Fruit fly (Drosophila melanogaster): Measurements from ENCODE around the gene CG8534.

The CG8534 gene

DNA sequence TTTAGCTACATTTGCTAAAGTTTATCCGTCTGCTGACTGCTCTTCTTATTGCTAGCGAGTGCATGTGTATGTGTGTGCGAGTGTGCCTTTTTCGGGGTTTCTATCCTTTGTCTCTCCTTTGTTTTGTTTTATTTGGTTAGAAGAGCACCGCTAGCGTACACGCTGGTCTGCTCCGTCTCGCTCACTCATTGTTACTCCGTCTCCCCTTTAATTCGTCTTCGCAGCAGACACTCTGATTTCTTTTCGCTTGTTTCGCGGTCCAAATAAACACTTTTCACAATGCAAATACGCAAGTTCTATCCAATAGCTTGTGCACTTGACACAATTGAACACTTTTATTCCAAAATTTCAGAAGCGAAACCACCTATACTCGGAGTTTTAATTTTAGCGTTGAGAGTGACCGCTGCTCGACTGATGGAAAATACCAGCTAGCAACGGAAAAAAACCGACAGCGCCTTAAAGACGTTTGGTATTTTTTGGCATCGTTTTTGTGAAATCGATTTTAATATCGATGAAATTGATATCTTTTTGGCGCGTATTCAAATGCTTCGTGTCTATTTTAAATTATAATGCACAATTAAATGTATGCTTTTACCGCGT is 3.5 kb upstream of the CG8534 start, which contains the start of gene FBXO11 (continued):
- no peak for TF ChIP-seq Hey (tag; optimal IDR thresholded peaks at IDR 0.05)
- no peak for TF ChIP-seq twi (tag; optimal IDR thresholded peaks at IDR 0.05)
- TF ChIP-seq knrl (GFP tag; IDR thresholded peaks at IDR 0.05; ENCODE audit: partially characterized antibody), result peak; percentile 22; the same call in 1 of the 3 replicates
- no peak for TF ChIP-seq CG15011 (GFP tag; optimal IDR thresholded peaks at IDR 0.05)
- TF ChIP-seq CG42726 (GFP tag; IDR thresholded peaks at IDR 0.05; ENCODE audit: partially characterized antibody), result no peak
- TF ChIP-seq ems (GFP tag; optimal IDR thresholded peaks at IDR 0.05), result no peak
- TF ChIP-seq Atf-2 (GFP tag; optimal IDR thresholded peaks at IDR 0.05), result no peak
- no peak for TF ChIP-seq CG31365 (tag; optimal IDR thresholded peaks at IDR 0.05)
- TF ChIP-seq CG3726 (GFP tag; IDR thresholded peaks at IDR 0.05), result no peak
- no peak for TF ChIP-seq Abd-B (GFP tag; optimal IDR thresholded peaks at IDR 0.05)
- TF ChIP-seq CG10366 (GFP tag; IDR thresholded peaks at IDR 0.05), result no peak
- TF ChIP-seq Dref (GFP tag; IDR thresholded peaks at IDR 0.05), result peak; percentile 83
- peak; percentile 24 for TF ChIP-seq CG17385 (GFP tag; optimal IDR thresholded peaks at IDR 0.05)
- peak; percentile 80 for TF ChIP-seq Med (GFP tag)
- TF ChIP-seq bcd (GFP tag; optimal IDR thresholded peaks at IDR 0.05), result no peak
- TF ChIP-seq bowl (GFP tag; IDR thresholded peaks at IDR 0.05), result no peak
- peak; percentile 34 for TF ChIP-seq HmgZ (tag; optimal IDR thresholded peaks at IDR 0.05)
- TF ChIP-seq Scr (GFP tag; IDR thresholded peaks at IDR 0.05; ENCODE audit: partially characterized antibody), result peak; percentile 58
- no peak for TF ChIP-seq gcm2 (GFP tag; optimal IDR thresholded peaks at IDR 0.05)
- TF ChIP-seq Sox100B (GFP tag; optimal IDR thresholded peaks at IDR 0.05), result no peak
- TF ChIP-seq D19A (tag; optimal IDR thresholded peaks at IDR 0.05), result no peak
- TF ChIP-seq Blimp-1 (GFP tag; optimal IDR thresholded peaks at IDR 0.05), result no peak
- TF ChIP-seq H2.0 (GFP tag; IDR thresholded peaks at IDR 0.05), result no peak
- peak; percentile 94 for TF ChIP-seq Dp (GFP tag; optimal IDR thresholded peaks at IDR 0.05)
- TF ChIP-seq CG7357 (GFP tag; IDR thresholded peaks at IDR 0.05), result no peak
- TF ChIP-seq CG8089 (GFP tag; optimal IDR thresholded peaks at IDR 0.05), result no peak
- TF ChIP-seq CG12769 (tag; optimal IDR thresholded peaks at IDR 0.05), result no peak
- no peak for TF ChIP-seq fd64A (GFP tag; optimal IDR thresholded peaks at IDR 0.05)
- TF ChIP-seq CG15479 (GFP tag; optimal IDR thresholded peaks at IDR 0.05), result no peak
- TF ChIP-seq CG32772 (GFP tag; IDR thresholded peaks at IDR 0.05), result no peak
- TF ChIP-seq CG10979 (tag; optimal IDR thresholded peaks at IDR 0.05), result no peak
- TF ChIP-seq CG14710 (tag; optimal IDR thresholded peaks at IDR 0.05), result peak; percentile 36
- TF ChIP-seq chn (GFP tag; optimal IDR thresholded peaks at IDR 0.05), result no peak
- TF ChIP-seq ttk (GFP tag; IDR thresholded peaks at IDR 0.05), result peak; percentile 13; the same call in 1 of the 2 replicates
- TF ChIP-seq hbn (GFP tag; IDR thresholded peaks at IDR 0.05; ENCODE audit: partially characterized antibody), result peak; percentile 62
- TF ChIP-seq unc-4 (GFP tag; IDR thresholded peaks at IDR 0.05; ENCODE audit: partially characterized antibody), result peak; percentile 65
- TF ChIP-seq CG14441 (GFP tag; IDR thresholded peaks at IDR 0.05), result no peak
- no peak for TF ChIP-seq CG11093 (GFP tag; IDR thresholded peaks at IDR 0.05)
- no peak for TF ChIP-seq cad (GFP tag; optimal IDR thresholded peaks at IDR 0.05)
- no peak for TF ChIP-seq CG6854 (GFP tag; optimal IDR thresholded peaks at IDR 0.05)
- no peak for TF ChIP-seq CG11696 (GFP tag; IDR thresholded peaks at IDR 0.05)
- no peak for TF ChIP-seq CG30431 (GFP tag; optimal IDR thresholded peaks at IDR 0.05)
- peak; percentile 72 for TF ChIP-seq hkb (optimal IDR thresholded peaks at IDR 0.05)
- TF ChIP-seq hkb (GFP tag; IDR thresholded peaks at IDR 0.05), result no peak
- TF ChIP-seq pita (GFP tag; optimal IDR thresholded peaks at IDR 0.05), result no peak
- TF ChIP-seq CG17186 (GFP tag; optimal IDR thresholded peaks at IDR 0.05), result no peak
- TF ChIP-seq row (GFP tag; IDR thresholded peaks at IDR 0.05), result no peak
- TF ChIP-seq CG7963 (GFP tag; IDR thresholded peaks at IDR 0.05; ENCODE audit: partially characterized antibody), result no peak
- TF ChIP-seq jumu (GFP tag; optimal IDR thresholded peaks at IDR 0.05), result no peak
- TF ChIP-seq CG4424 (GFP tag; optimal IDR thresholded peaks at IDR 0.05), result no peak
- TF ChIP-seq sima (GFP tag; optimal IDR thresholded peaks at IDR 0.05), result no peak

Measured in whole organism, embryonic.